Worm (Caenorhabditis elegans): ENCODE results near the gene fbxl-3.
A peak's percentile ranks its signal among the peaks of the same experiment; 100 is the strongest.

Gene fbxl-3

DNA sequence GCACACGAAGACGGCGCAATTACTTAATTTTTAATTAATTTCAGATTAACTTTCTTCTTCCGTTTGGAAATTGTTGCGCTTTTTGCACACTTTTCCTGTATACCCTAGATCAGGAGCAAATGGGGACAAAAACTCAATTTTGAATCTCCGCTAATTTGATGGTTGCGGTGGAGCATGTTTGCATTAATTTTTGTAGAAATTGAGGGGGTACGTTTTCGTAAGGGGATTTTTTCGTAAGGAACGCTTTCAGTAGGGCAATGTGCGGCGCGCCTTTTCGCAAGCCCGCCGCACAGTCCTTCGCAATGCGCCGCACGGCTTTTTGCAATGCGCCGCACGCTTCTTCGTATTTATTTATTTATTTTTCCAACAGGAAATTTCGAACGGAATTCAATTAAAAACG lies 52.4 kb downstream of the fbxl-3 start (continued):
- TF ChIP-seq egl-18 (GFP tag; IDR thresholded peaks at IDR 0.05) (0 out of 2 replicates have a peak, but pooled peaks have one; percentile 25), nfyb-1 (GFP tag; IDR thresholded peaks at IDR 0.05) (peak; percentile 95), aptf-3 (GFP tag; IDR thresholded peaks at IDR 0.05) (0 out of 2 replicates have a peak, but pooled peaks have one; percentile 14), lin-54 (GFP tag; optimal IDR thresholded peaks at IDR 0.05) (peak; percentile 89), K11D2.4 (GFP tag; IDR thresholded peaks at IDR 0.05) (peak; percentile 89), tbp1 (GFP tag; optimal IDR thresholded peaks at IDR 0.05) (peak; percentile 16), let-526 (GFP tag; IDR thresholded peaks at IDR 0.05) (peak; percentile 89)

All from whole organism, young adult.